Worm (Caenorhabditis elegans) whole organism, L1 larva: ENCODE results near the gene F13D11.3.

Experiments used
- C04F5.9 ChIP-seq: sonication (generic microtip); optimal IDR thresholded peaks from 2 replicates; lab custom pipeline; 2016; ENCODE audit warnings: missing genetic modification characterization, missing compliant biosample characterization
- C34B4.2 ChIP-seq: sonication (generic microtip); optimal IDR thresholded peaks from 2 replicates; lab custom pipeline; 2017; ENCODE audit warnings: mild to moderate bottlenecking, missing genetic modification characterization, missing compliant biosample characterization
- aha-1 ChIP-seq: fragments of 150-350 bp; optimal IDR thresholded peaks from 2 replicates; lab custom pipeline; 2014; ENCODE audit warnings: missing biosample characterization, missing genetic modification characterization
- alr-1 ChIP-seq: fragments of 200-800 bp; sonication (Bioruptor generic); optimal IDR thresholded peaks from 2 replicates; lab custom pipeline; 2018; ENCODE audit warnings: borderline replicate concordance, mild to moderate bottlenecking, missing genetic modification characterization, missing compliant biosample characterization
- blmp-1 ChIP-seq: fragments of 150-350 bp; optimal IDR thresholded peaks from 2 replicates; lab custom pipeline; 2014; ENCODE audit warnings: missing biosample characterization, missing genetic modification characterization
- ceh-63 ChIP-seq: fragments of 200-800 bp; sonication (Bioruptor generic); optimal IDR thresholded peaks from 2 replicates; lab custom pipeline; 2018; ENCODE audit warnings: mild to moderate bottlenecking, missing genetic modification characterization, missing compliant biosample characterization
- ceh-82 ChIP-seq, 3 experiments: fragments of 150-350 bp in 1 of 3; sonication (generic microtip) in 2 of 3; optimal IDR thresholded peaks; 2 replicates each; lab custom pipeline; 2014 to 2017; ENCODE audit warnings: missing biosample characterization in 3 of 3, missing genetic modification characterization in 3 of 3
- ceh-90 ChIP-seq: sonication (generic microtip); optimal IDR thresholded peaks from 2 replicates; lab custom pipeline; 2016; ENCODE audit warnings: missing genetic modification characterization, missing compliant biosample characterization
- dsc-1 ChIP-seq: sonication (generic microtip); optimal IDR thresholded peaks from 2 replicates; lab custom pipeline; 2016; ENCODE audit warnings: mild to moderate bottlenecking, missing genetic modification characterization, missing compliant biosample characterization
- efl-1 ChIP-seq, 4 experiments: fragments of 150-350 bp; optimal IDR thresholded peaks in 3 of 4; peaks in 1 of 4; 1 replicate in 1 of 4; 2 replicates in 3 of 4; lab custom pipeline; 2014; ENCODE audit warnings: missing biosample characterization in 2 of 4, missing genetic modification characterization in 2 of 4, missing genetic modification reagents in 2 of 4
- egl-13 ChIP-seq: sonication (generic microtip); optimal IDR thresholded peaks from 2 replicates; lab custom pipeline; 2016; ENCODE audit warnings: missing genotype, missing genetic modification reagents, missing genetic modification characterization, missing compliant biosample characterization
- elt-2 ChIP-seq: sonication (generic microtip); optimal IDR thresholded peaks from 2 replicates; lab custom pipeline; 2016; ENCODE audit warnings: missing genetic modification characterization, mild to moderate bottlenecking, inconsistent platforms, missing compliant biosample characterization, missing genetic modification reagents
- elt-3 ChIP-seq, 6 experiments: fragments of 150-350 bp in 1 of 6; sonication (generic microtip); optimal IDR thresholded peaks; 2 replicates each; lab custom pipeline; 2017 to 2018; ENCODE audit warnings: missing biosample characterization in 6 of 6, missing genetic modification characterization in 6 of 6, inconsistent platforms in 1 of 6
- fos-1 ChIP-seq: fragments of 150-350 bp; optimal IDR thresholded peaks from 2 replicates; lab custom pipeline; 2014; ENCODE audit warnings: missing biosample characterization, missing genetic modification characterization
- grh-1 ChIP-seq: fragments of 200-800 bp; sonication (Bioruptor generic); IDR thresholded peaks from 2 replicates; pipeline ENCODE4 v1.3.6; 2022; ENCODE audit warnings: missing genetic modification reagents, missing genetic modification characterization, missing compliant biosample characterization
- hlh-4 ChIP-seq: sonication (generic microtip); optimal IDR thresholded peaks from 2 replicates; lab custom pipeline; 2016; ENCODE audit warnings: mild to moderate bottlenecking, missing genetic modification characterization, missing compliant biosample characterization
- hpl-2 ChIP-seq: fragments of 150-350 bp; optimal IDR thresholded peaks from 2 replicates; lab custom pipeline; 2014; ENCODE audit warnings: missing biosample characterization, missing genetic modification reagents, missing genetic modification characterization
- irx-1 ChIP-seq: sonication (generic microtip); optimal IDR thresholded peaks from 2 replicates; lab custom pipeline; 2016; ENCODE audit warnings: missing genetic modification characterization, missing compliant biosample characterization
- lin-14 ChIP-seq: fragments of 200-800 bp; sonication (Bioruptor generic); optimal IDR thresholded peaks from 2 replicates; lab custom pipeline; 2018; ENCODE audit warnings: mild to moderate bottlenecking, missing genetic modification characterization, moderate library complexity, missing compliant biosample characterization
- lin-35 ChIP-seq, 2 experiments: fragments of 150-350 bp; optimal IDR thresholded peaks; 2 replicates each; lab custom pipeline; 2014; ENCODE audit warnings: missing biosample characterization in 2 of 2, missing genetic modification characterization in 2 of 2, missing genetic modification reagents in 2 of 2
- lir-3 ChIP-seq: sonication (generic microtip); optimal IDR thresholded peaks from 2 replicates; lab custom pipeline; 2016; ENCODE audit warnings: mild to moderate bottlenecking, missing genetic modification characterization, moderate library complexity, missing compliant biosample characterization; ENCODE audit not compliant: poor library complexity
- lsy-2 ChIP-seq, 2 experiments: fragments of 150-350 bp; optimal IDR thresholded peaks; 2 replicates each; lab custom pipeline; 2014; ENCODE audit warnings: missing biosample characterization in 2 of 2, missing genetic modification characterization in 2 of 2
- mdl-1 ChIP-seq, 2 experiments: fragments of 150-350 bp; optimal IDR thresholded peaks; 2 replicates each; lab custom pipeline; 2014 to 2017; ENCODE audit warnings: missing biosample characterization in 2 of 2, missing genetic modification characterization in 2 of 2, inconsistent platforms in 1 of 2
- mep-1 ChIP-seq: fragments of 150-350 bp; optimal IDR thresholded peaks from 2 replicates; lab custom pipeline; 2014; ENCODE audit warnings: missing biosample characterization, missing genetic modification characterization
- nhr-12 ChIP-seq: sonication (generic microtip); optimal IDR thresholded peaks from 2 replicates; lab custom pipeline; 2017; ENCODE audit warnings: missing biosample characterization, missing genetic modification characterization
- nhr-19 ChIP-seq: fragments of 200-800 bp; sonication (Bioruptor generic); conservative IDR thresholded peaks from 2 replicates; pipeline ENCODE4 v1.3.6; 2022; ENCODE audit warnings: missing genetic modification characterization, missing compliant biosample characterization
- nhr-20 ChIP-seq: sonication (generic microtip); optimal IDR thresholded peaks from 2 replicates; lab custom pipeline; 2016; ENCODE audit warnings: mild to moderate bottlenecking, missing genetic modification characterization, missing compliant biosample characterization
- nhr-47 ChIP-seq: sonication (generic microtip); optimal IDR thresholded peaks from 2 replicates; lab custom pipeline; 2016; ENCODE audit warnings: mild to moderate bottlenecking, missing genetic modification characterization, moderate library complexity, missing compliant biosample characterization
- nhr-71 ChIP-seq: sonication (generic microtip); optimal IDR thresholded peaks from 2 replicates; lab custom pipeline; 2016; ENCODE audit warnings: mild to moderate bottlenecking, missing genetic modification characterization, moderate library complexity, missing compliant biosample characterization
- nhr-76 ChIP-seq: sonication (generic microtip); optimal IDR thresholded peaks from 2 replicates; lab custom pipeline; 2017; ENCODE audit warnings: missing biosample characterization, missing genetic modification characterization
- nhr-77 ChIP-seq: fragments of 150-350 bp; optimal IDR thresholded peaks from 2 replicates; lab custom pipeline; 2014; ENCODE audit warnings: missing biosample characterization, missing genetic modification characterization
- nhr-85 ChIP-seq: sonication (generic microtip); peaks from one replicate; lab custom pipeline; 2016; ENCODE audit warnings: missing genetic modification characterization, inconsistent platforms, missing compliant biosample characterization
- nhr-90 ChIP-seq: sonication (generic microtip); optimal IDR thresholded peaks from 2 replicates; lab custom pipeline; 2016; ENCODE audit warnings: mild to moderate bottlenecking, missing genetic modification characterization, missing compliant biosample characterization; ENCODE audit not compliant: poor library complexity
- rnt-1 ChIP-seq: sonication (generic microtip); optimal IDR thresholded peaks from 2 replicates; lab custom pipeline; 2016; ENCODE audit warnings: mild to moderate bottlenecking, missing genetic modification characterization, moderate library complexity, missing compliant biosample characterization
- skn-1 ChIP-seq: fragments of 150-350 bp; optimal IDR thresholded peaks from 2 replicates; lab custom pipeline; 2014; ENCODE audit warnings: missing biosample characterization, missing genetic modification characterization
- snpc-4 ChIP-seq: fragments of 150-350 bp; optimal IDR thresholded peaks from 2 replicates; lab custom pipeline; 2014; ENCODE audit warnings: missing biosample characterization, missing genetic modification characterization
- snu-23 ChIP-seq: sonication (generic microtip); optimal IDR thresholded peaks from 2 replicates; lab custom pipeline; 2016; ENCODE audit warnings: missing genetic modification characterization, missing compliant biosample characterization
- sox-4 ChIP-seq: sonication (generic microtip); optimal IDR thresholded peaks from 2 replicates; lab custom pipeline; 2016; ENCODE audit warnings: missing genetic modification characterization, missing compliant biosample characterization
- sptf-1 ChIP-seq: fragments of 150-350 bp; optimal IDR thresholded peaks from 2 replicates; lab custom pipeline; 2014; ENCODE audit warnings: missing biosample characterization, missing genetic modification characterization
- swsn-7 ChIP-seq: sonication (generic microtip); optimal IDR thresholded peaks from 2 replicates; lab custom pipeline; 2016; ENCODE audit warnings: missing genetic modification characterization, missing compliant biosample characterization
- unc-130 ChIP-seq: fragments of 150-350 bp; optimal IDR thresholded peaks from 2 replicates; lab custom pipeline; 2017; ENCODE audit warnings: missing biosample characterization, missing genetic modification characterization, inconsistent platforms
- unc-86 ChIP-seq: sonication (generic microtip); optimal IDR thresholded peaks from 2 replicates; lab custom pipeline; 2016; ENCODE audit warnings: missing genetic modification characterization, missing compliant biosample characterization
- unc-98 ChIP-seq: fragments of 200-800 bp; sonication (Bioruptor generic); IDR thresholded peaks from 2 replicates; pipeline ENCODE4 v1.3.6; 2022; ENCODE audit warnings: missing genetic modification characterization, missing compliant biosample characterization
- ztf-11 ChIP-seq, 2 experiments: sonication (generic microtip); optimal IDR thresholded peaks; 2 replicates each; lab custom pipeline; 2016 to 2017; ENCODE audit warnings: missing genetic modification characterization in 2 of 2, missing biosample characterization in 1 of 2, missing compliant biosample characterization in 1 of 2
- ztf-4 ChIP-seq: fragments of 150-350 bp; optimal IDR thresholded peaks from 2 replicates; lab custom pipeline; 2014; ENCODE audit warnings: missing biosample characterization, missing genetic modification characterization

F13D11.3 gene

DNA sequence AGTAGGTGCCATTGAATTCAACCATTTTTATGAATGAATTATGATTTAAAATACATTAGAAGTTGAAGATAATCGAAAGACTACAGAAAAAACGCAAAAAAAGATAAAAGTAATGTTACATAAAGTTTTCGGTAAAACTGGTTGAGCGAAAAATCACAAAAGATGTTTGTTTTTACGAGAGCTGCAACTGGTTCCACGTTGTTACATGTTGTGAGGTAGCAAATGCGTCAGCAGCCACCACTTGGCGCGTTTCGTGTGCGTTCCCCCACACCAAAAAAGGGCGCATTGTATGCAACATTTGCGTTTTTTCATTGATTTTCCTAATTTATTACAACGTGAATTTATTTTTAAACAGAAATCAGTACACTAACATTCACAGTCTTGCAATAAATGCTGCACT, 23.6 kb downstream of the F13D11.3 start, which contains the start of gene gakh-1 (continued):
- TF ChIP-seq blmp-1 (tag; lab: Kevin White, UChicago) (no peak), elt-3 (tag; optimal IDR thresholded peaks at IDR 0.05; lab: Kevin White, UChicago) (peak in 2 of 6 experiments; percentile 2 to 18), unc-86 (tag; lab: Kevin White, UChicago) (peak; percentile 61), snpc-4 (peak; percentile 39), ceh-82 (tag; optimal IDR thresholded peaks at IDR 0.05; lab: Kevin White, UChicago) (peak; percentile 5 to 39 (median 32)), ceh-90 (tag; lab: Kevin White, UChicago) (no peak), hlh-4 (tag; lab: Kevin White, UChicago) (no peak), fos-1 (tag; lab: Kevin White, UChicago) (peak; percentile 1), unc-98 (GFP tag; lab: Robert Waterston, UW) (no peak), nhr-90 (tag; lab: Kevin White, UChicago) (peak; percentile 62), nhr-12 (tag; lab: Kevin White, UChicago) (no peak), ceh-63 (GFP tag; lab: Kevin White, UChicago) (no peak), nhr-76 (tag; lab: Kevin White, UChicago) (no peak)
- TF ChIP-seq, all 84 proteins: peak for 45

DNA sequence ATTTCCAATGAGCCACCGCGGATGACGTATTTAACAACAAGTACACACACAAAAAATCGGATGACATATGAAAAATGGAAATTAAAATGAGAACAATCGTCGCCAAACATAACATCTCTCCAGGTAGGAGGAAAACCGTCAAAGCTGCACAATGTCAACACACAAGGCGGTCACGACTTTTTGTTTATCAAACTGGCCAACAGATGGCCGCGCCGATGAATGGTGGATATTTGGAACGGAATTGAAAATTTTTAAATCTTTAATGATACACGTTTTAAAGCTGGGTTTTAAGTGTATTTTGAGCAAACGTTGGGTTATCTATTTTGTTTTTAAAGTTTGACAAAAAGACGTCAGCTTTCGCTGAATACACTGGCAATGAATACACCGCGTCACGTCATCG, 24.4 kb downstream of the F13D11.3 start:
- TF ChIP-seq C04F5.9 (no peak), efl-1 (optimal IDR thresholded peaks at IDR 0.05; lab: Kevin White, UChicago) (no peak), efl-1 (GFP tag; optimal IDR thresholded peaks at IDR 0.05 in 1 of 2; lab: Kevin White, UChicago) (peak in 1 of 2 experiments; percentile 72), elt-2 (tag; lab: Kevin White, UChicago) (no peak), snu-23 (GFP tag; lab: Kevin White, UChicago) (no peak)

ce11 chrX:5780672-5781182, 25.0 kb downstream of the F13D11.3 start, which contains the start of gene sft-4:
Gene sft-4 (minus strand): TSS chrX:5780722.
- TF ChIP-seq elt-2 (tag; lab: Kevin White, UChicago), result peak; percentile 9
- TF ChIP-seq aha-1 (tag; lab: Kevin White, UChicago), result no peak
- TF ChIP-seq ztf-4 (tag; lab: Kevin White, UChicago), result peak; percentile 50
- TF ChIP-seq skn-1 (tag; lab: Kevin White, UChicago), result no peak
- TF ChIP-seq ztf-11 (tag; optimal IDR thresholded peaks at IDR 0.05; lab: Kevin White, UChicago), result no peak
- TF ChIP-seq nhr-90 (tag; lab: Kevin White, UChicago), result peak; percentile 35
- TF ChIP-seq efl-1 (optimal IDR thresholded peaks at IDR 0.05; lab: Kevin White, UChicago), result peak; percentile 0 to 11
- no peak for TF ChIP-seq efl-1 (GFP tag; optimal IDR thresholded peaks at IDR 0.05 in 1 of 2; lab: Kevin White, UChicago)
- peak in 2 of 6 experiments; percentile 15 to 17 for TF ChIP-seq elt-3 (tag; optimal IDR thresholded peaks at IDR 0.05; lab: Kevin White, UChicago)
- TF ChIP-seq nhr-47 (tag; lab: Kevin White, UChicago), result peak; percentile 17
- peak; percentile 14 for TF ChIP-seq lir-3 (tag; lab: Kevin White, UChicago)
- no peak for TF ChIP-seq hpl-2 (GFP tag; lab: Kevin White, UChicago)
- TF ChIP-seq unc-86 (tag; lab: Kevin White, UChicago), result no peak
- TF ChIP-seq grh-1 (GFP tag; lab: Robert Waterston, UW), result no peak
- peak; percentile 77 for TF ChIP-seq nhr-71 (tag; lab: Kevin White, UChicago)
- peak; percentile 55 for TF ChIP-seq nhr-19 (GFP tag; lab: Robert Waterston, UW)
- TF ChIP-seq egl-13 (tag; lab: Kevin White, UChicago), result no peak
- TF ChIP-seq lsy-2 (tag; optimal IDR thresholded peaks at IDR 0.05; lab: Kevin White, UChicago), result peak; percentile 39 to 40
- peak in 1 of 2 experiments; percentile 85 for TF ChIP-seq mdl-1 (tag; optimal IDR thresholded peaks at IDR 0.05; lab: Kevin White, UChicago)
- TF ChIP-seq sptf-1 (tag; lab: Kevin White, UChicago), result no peak
- TF ChIP-seq nhr-77, result no peak
- peak; percentile 26 for TF ChIP-seq dsc-1 (tag; lab: Kevin White, UChicago)
- peak; percentile 61 for TF ChIP-seq rnt-1
- no peak for TF ChIP-seq irx-1 (tag; lab: Kevin White, UChicago)
- TF ChIP-seq sox-4 (tag; lab: Kevin White, UChicago), result no peak
- peak; percentile 48 for TF ChIP-seq nhr-20 (tag; lab: Kevin White, UChicago)
- TF ChIP-seq mep-1 (tag; lab: Kevin White, UChicago), result peak; percentile 40
- peak; percentile 36 for TF ChIP-seq nhr-85 (tag; lab: Kevin White, UChicago)
- no peak for TF ChIP-seq unc-130 (tag; lab: Kevin White, UChicago)
- TF ChIP-seq alr-1 (tag; lab: Kevin White, UChicago), result no peak
- no peak for TF ChIP-seq C34B4.2 (tag; lab: Kevin White, UChicago)
- no peak for TF ChIP-seq ceh-90 (tag; lab: Kevin White, UChicago)
- TF ChIP-seq lin-35 (GFP tag; optimal IDR thresholded peaks at IDR 0.05; lab: Kevin White, UChicago), result peak in 1 of 2 experiments; percentile 1
- TF ChIP-seq nhr-76 (tag; lab: Kevin White, UChicago), result no peak
- peak; percentile 80 for TF ChIP-seq lin-14
- TF ChIP-seq snu-23 (GFP tag; lab: Kevin White, UChicago), result peak; percentile 65
- TF ChIP-seq blmp-1 (tag; lab: Kevin White, UChicago), result peak; percentile 44
- TF ChIP-seq swsn-7 (tag; lab: Kevin White, UChicago), result peak; percentile 38
- TF ChIP-seq, all 84 proteins: peak for 21
